Fruit fly (Drosophila melanogaster): ENCODE measurements around the gene MTA1-like.

MTA1-like gene

dm6 chr3R:5624115-5624878, 24.2 kb downstream of the MTA1-like start, which contains the start of the genes Dph4, Spec2 and RpL13A:
Dph4 (minus strand) TSS chr3R:5624125.
Spec2 (minus strand) TSS chr3R:5624125.
RpL13A (plus strand) TSS chr3R:5624474.
- no peak for TF ChIP-seq CG8478 (optimal IDR thresholded peaks at IDR 0.05)
- no peak for TF ChIP-seq pan (optimal IDR thresholded peaks at IDR 0.05)
- TF ChIP-seq Dll (optimal IDR thresholded peaks at IDR 0.05) = no peak
- TF ChIP-seq EcR (GFP tag; optimal IDR thresholded peaks at IDR 0.05) = no peak
- TF ChIP-seq usp (GFP tag; optimal IDR thresholded peaks at IDR 0.05) = no peak
- TF ChIP-seq psq (optimal IDR thresholded peaks at IDR 0.05) = no peak

- no peak for TF ChIP-seq CG8478 (optimal IDR thresholded peaks at IDR 0.05)
- TF ChIP-seq Dll (optimal IDR thresholded peaks at IDR 0.05) = no peak
- no peak for TF ChIP-seq usp (GFP tag; optimal IDR thresholded peaks at IDR 0.05)
- no peak for TF ChIP-seq psq (optimal IDR thresholded peaks at IDR 0.05)
- TF ChIP-seq pan (optimal IDR thresholded peaks at IDR 0.05) = no peak
- TF ChIP-seq EcR (GFP tag; optimal IDR thresholded peaks at IDR 0.05) = no peak
These were observed 25.4 kb downstream of the MTA1-like start for dm6 chr3R:5622985-5623630.

- no peak for TF ChIP-seq usp (GFP tag; optimal IDR thresholded peaks at IDR 0.05)
These were observed 26.2 kb downstream of the MTA1-like start for dm6 chr3R:5622406-5622752.

dm6 chr3R:5621714-5622405, 26.7 kb downstream of the MTA1-like start:
- TF ChIP-seq usp (GFP tag; optimal IDR thresholded peaks at IDR 0.05) (no peak), EcR (GFP tag; optimal IDR thresholded peaks at IDR 0.05) (no peak), pan (optimal IDR thresholded peaks at IDR 0.05) (no peak), CG8478 (optimal IDR thresholded peaks at IDR 0.05) (no peak), Dll (optimal IDR thresholded peaks at IDR 0.05) (no peak), psq (optimal IDR thresholded peaks at IDR 0.05) (no peak)

dm6 chr3R:5620387-5620956, 28.1 kb downstream of the MTA1-like start:
- TF ChIP-seq usp (GFP tag; optimal IDR thresholded peaks at IDR 0.05) = no peak
- TF ChIP-seq Dll (optimal IDR thresholded peaks at IDR 0.05) = no peak
- TF ChIP-seq EcR (GFP tag; optimal IDR thresholded peaks at IDR 0.05) = no peak
- no peak for TF ChIP-seq psq (optimal IDR thresholded peaks at IDR 0.05)
- TF ChIP-seq CG8478 (optimal IDR thresholded peaks at IDR 0.05) = no peak
- TF ChIP-seq pan (optimal IDR thresholded peaks at IDR 0.05) = no peak

- TF ChIP-seq usp (GFP tag; optimal IDR thresholded peaks at IDR 0.05) (no peak), psq (optimal IDR thresholded peaks at IDR 0.05) (no peak), EcR (GFP tag; optimal IDR thresholded peaks at IDR 0.05) (no peak), Dll (optimal IDR thresholded peaks at IDR 0.05) (no peak), CG8478 (optimal IDR thresholded peaks at IDR 0.05) (no peak), pan (optimal IDR thresholded peaks at IDR 0.05) (no peak)
These were observed 30.5 kb downstream of the MTA1-like start for dm6 chr3R:5617923-5618623.

- TF ChIP-seq EcR (GFP tag; optimal IDR thresholded peaks at IDR 0.05) (no peak), usp (GFP tag; optimal IDR thresholded peaks at IDR 0.05) (no peak), pan (optimal IDR thresholded peaks at IDR 0.05) (no peak), CG8478 (optimal IDR thresholded peaks at IDR 0.05) (no peak), psq (optimal IDR thresholded peaks at IDR 0.05) (no peak), Dll (optimal IDR thresholded peaks at IDR 0.05) (no peak)
These were observed 33.1 kb downstream of the MTA1-like start for dm6 chr3R:5615484-5615883.

- TF ChIP-seq Dll (optimal IDR thresholded peaks at IDR 0.05) (no peak), pan (optimal IDR thresholded peaks at IDR 0.05) (no peak), EcR (GFP tag; optimal IDR thresholded peaks at IDR 0.05) (no peak), psq (optimal IDR thresholded peaks at IDR 0.05) (no peak), CG8478 (optimal IDR thresholded peaks at IDR 0.05) (no peak), usp (GFP tag; optimal IDR thresholded peaks at IDR 0.05) (no peak)
These were observed 35.5 kb downstream of the MTA1-like start, which contains the start of gene Atu for dm6 chr3R:5613114-5613443. Atu (plus strand) TSS chr3R:5613358.

dm6 chr3R:5612372-5613113, 36.0 kb downstream of the MTA1-like start, which contains the start of gene Rga:
Rga (minus strand) TSS chr3R:5613112.
- TF ChIP-seq psq (optimal IDR thresholded peaks at IDR 0.05) = no peak
- peak; percentile 11 for TF ChIP-seq Dll (optimal IDR thresholded peaks at IDR 0.05)

- TF ChIP-seq CG8478 (optimal IDR thresholded peaks at IDR 0.05) (no peak), pan (optimal IDR thresholded peaks at IDR 0.05) (no peak), usp (GFP tag; optimal IDR thresholded peaks at IDR 0.05) (no peak), EcR (GFP tag; optimal IDR thresholded peaks at IDR 0.05) (no peak), Dll (optimal IDR thresholded peaks at IDR 0.05) (no peak), psq (optimal IDR thresholded peaks at IDR 0.05) (no peak)
These were observed 36.8 kb downstream of the MTA1-like start for dm6 chr3R:5611733-5612132.

- no peak for TF ChIP-seq Dll (optimal IDR thresholded peaks at IDR 0.05)
- TF ChIP-seq EcR (GFP tag; optimal IDR thresholded peaks at IDR 0.05) = no peak
- no peak for TF ChIP-seq CG8478 (optimal IDR thresholded peaks at IDR 0.05)
- TF ChIP-seq pan (optimal IDR thresholded peaks at IDR 0.05) = no peak
- TF ChIP-seq psq (optimal IDR thresholded peaks at IDR 0.05) = no peak
- no peak for TF ChIP-seq usp (GFP tag; optimal IDR thresholded peaks at IDR 0.05)
These were observed 37.4 kb downstream of the MTA1-like start for dm6 chr3R:5611167-5611566.
